Fruit fly (Drosophila melanogaster): ENCODE data around the gene Fadd.
A peak's percentile ranks its signal among the peaks of the same experiment; 100 is the strongest.

Fadd gene

dm6 chr3R:22039480-22039879 lies 5.2 kb downstream of the Fadd start (continued):
- TF ChIP-seq Ets21C (GFP tag; optimal IDR thresholded peaks at IDR 0.05) (no peak), Hr4 (GFP tag; optimal IDR thresholded peaks at IDR 0.05) (no peak), CG3032 (tag; optimal IDR thresholded peaks at IDR 0.05) (peak; percentile 22), fkh (GFP tag; optimal IDR thresholded peaks at IDR 0.05) (no peak), CG11294 (GFP tag; IDR thresholded peaks at IDR 0.05) (peak; percentile 79), fd59A (GFP tag; optimal IDR thresholded peaks at IDR 0.05) (no peak), svp (GFP tag) (no peak), Sox15 (GFP tag; optimal IDR thresholded peaks at IDR 0.05) (peak; percentile 42), lz (GFP tag; optimal IDR thresholded peaks at IDR 0.05) (peak; percentile 65), CG9139 (GFP tag; optimal IDR thresholded peaks at IDR 0.05) (no peak), spab (GFP tag; optimal IDR thresholded peaks at IDR 0.05) (no peak), CG11902 (GFP tag; optimal IDR thresholded peaks at IDR 0.05) (peak; percentile 35)

DNA sequence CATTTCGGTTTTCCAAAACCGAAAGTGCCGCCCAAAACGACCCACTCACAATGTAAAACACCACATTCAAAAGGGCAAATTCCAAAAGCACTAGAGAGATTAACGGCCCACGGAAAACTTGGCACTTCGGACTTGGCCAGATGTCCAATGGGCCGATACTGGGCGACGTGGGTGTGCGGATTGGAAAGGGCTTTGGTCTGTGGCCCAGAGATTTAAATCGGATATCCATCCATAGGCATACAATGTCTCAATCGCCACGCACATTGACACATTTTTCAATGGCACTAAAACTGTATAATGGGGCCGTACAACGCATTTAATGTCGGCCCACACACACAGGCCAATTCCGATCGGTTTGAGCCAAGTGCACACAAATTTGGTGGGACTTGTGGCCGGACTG lies 6.1 kb downstream of the Fadd start:
- TF ChIP-seq CG6854 (GFP tag; optimal IDR thresholded peaks at IDR 0.05) (no peak), CG32006 (GFP tag; optimal IDR thresholded peaks at IDR 0.05) (no peak), eg (GFP tag; IDR thresholded peaks at IDR 0.05) (no peak)

- TF ChIP-seq salr (GFP tag; optimal IDR thresholded peaks at IDR 0.05) (peak in 1 of 2 experiments; percentile 40), fd59A (GFP tag; optimal IDR thresholded peaks at IDR 0.05) (no peak), cyc (GFP tag; optimal IDR thresholded peaks at IDR 0.05) (peak; percentile 36), CG10669 (GFP tag; optimal IDR thresholded peaks at IDR 0.05) (no peak), Eip93F (GFP tag; optimal IDR thresholded peaks at IDR 0.05) (no peak), OdsH (GFP tag; optimal IDR thresholded peaks at IDR 0.05) (peak; percentile 13), CG15336 (GFP tag; IDR thresholded peaks at IDR 0.05) (peak; percentile 50), CG11902 (GFP tag; optimal IDR thresholded peaks at IDR 0.05) (no peak), CG1621 (tag; optimal IDR thresholded peaks at IDR 0.05) (peak; percentile 15), topi (GFP tag; optimal IDR thresholded peaks at IDR 0.05) (peak; percentile 44), CG6854 (GFP tag; optimal IDR thresholded peaks at IDR 0.05) (peak; percentile 55), CG10631 (GFP tag; optimal IDR thresholded peaks at IDR 0.05) (peak; percentile 19), CG6792 (GFP tag; optimal IDR thresholded peaks at IDR 0.05) (no peak), Gug (GFP tag; IDR thresholded peaks at IDR 0.05) (no peak), ss (GFP tag; optimal IDR thresholded peaks at IDR 0.05) (peak in 1 of 2 experiments; percentile 4), Lpt (GFP tag; optimal IDR thresholded peaks at IDR 0.05) (peak; percentile 27), dsx (GFP tag; optimal IDR thresholded peaks at IDR 0.05; ENCODE audit: poor library complexity, severe bottlenecking) (no peak), CG31627 (GFP tag; optimal IDR thresholded peaks at IDR 0.05) (peak; percentile 41), pdm3 (GFP tag; optimal IDR thresholded peaks at IDR 0.05) (no peak), Eip78C (GFP tag) (peak; percentile 78), CG11762 (GFP tag; optimal IDR thresholded peaks at IDR 0.05; ENCODE audit: insufficient read depth) (no peak), CG7368 (GFP tag; optimal IDR thresholded peaks at IDR 0.05) (no peak), CG6163 (GFP tag; IDR thresholded peaks at IDR 0.05) (peak; percentile 26; the same call in 1 of the 3 replicates), dac (GFP tag; optimal IDR thresholded peaks at IDR 0.05) (no peak), spab (GFP tag; optimal IDR thresholded peaks at IDR 0.05) (no peak), fd85E (GFP tag; optimal IDR thresholded peaks at IDR 0.05) (no peak), acj6 (GFP tag; optimal IDR thresholded peaks at IDR 0.05) (no peak), Hr4 (GFP tag; optimal IDR thresholded peaks at IDR 0.05) (peak; percentile 47), esn (GFP tag; optimal IDR thresholded peaks at IDR 0.05) (peak; percentile 43), CG34406 (GFP tag; optimal IDR thresholded peaks at IDR 0.05) (peak; percentile 46), Eip75B (GFP tag; optimal IDR thresholded peaks at IDR 0.05) (peak; percentile 23), CG16779 (tag; optimal IDR thresholded peaks at IDR 0.05) (peak; percentile 10), Sox14 (GFP tag; optimal IDR thresholded peaks at IDR 0.05) (peak; percentile 4), CG3032 (tag; optimal IDR thresholded peaks at IDR 0.05) (peak; percentile 11), Hr38 (GFP tag; optimal IDR thresholded peaks at IDR 0.05) (no peak), Smox (GFP tag; optimal IDR thresholded peaks at IDR 0.05) (no peak), CG4318 (GFP tag; optimal IDR thresholded peaks at IDR 0.05) (no peak), CG3919 (GFP tag; optimal IDR thresholded peaks at IDR 0.05) (peak; percentile 15)
Measured at dm6 chr3R:22041625-22042282, 7.5 kb downstream of the Fadd start, which contains the start of gene how. TSS of gene how (plus strand) at chr3R:22042191.

Measured in whole organism, prepupa.